Fruit fly (Drosophila melanogaster) Kc167 (cell line): ENCODE measurements around the gene lectin-37Da.

Experiments
- Myc ChIP-seq: fragments of >200 bp; optimal IDR thresholded peaks from 2 replicates; lab custom pipeline; 2017; ENCODE audit warnings: missing external identifiers
- Sin3A ChIP-seq: fragments of >200 bp; optimal IDR thresholded peaks from 2 replicates; lab custom pipeline; 2018; ENCODE audit warnings: missing external identifiers
- h ChIP-seq: fragments of >200 bp; optimal IDR thresholded peaks from 3 replicates; lab custom pipeline; 2018; ENCODE audit warnings: missing external identifiers
- insv ChIP-seq: fragments of >200 bp; optimal IDR thresholded peaks from 3 replicates; lab custom pipeline; 2018; ENCODE audit warnings: missing external identifiers
- psq ChIP-seq: fragments of >200 bp; optimal IDR thresholded peaks from 2 replicates; lab custom pipeline; 2017; ENCODE audit warnings: missing external identifiers
- ttk ChIP-seq: sonication (Bioruptor generic); optimal IDR thresholded peaks from 2 replicates; lab custom pipeline; 2017; ENCODE audit warnings: missing external identifiers

DNA sequence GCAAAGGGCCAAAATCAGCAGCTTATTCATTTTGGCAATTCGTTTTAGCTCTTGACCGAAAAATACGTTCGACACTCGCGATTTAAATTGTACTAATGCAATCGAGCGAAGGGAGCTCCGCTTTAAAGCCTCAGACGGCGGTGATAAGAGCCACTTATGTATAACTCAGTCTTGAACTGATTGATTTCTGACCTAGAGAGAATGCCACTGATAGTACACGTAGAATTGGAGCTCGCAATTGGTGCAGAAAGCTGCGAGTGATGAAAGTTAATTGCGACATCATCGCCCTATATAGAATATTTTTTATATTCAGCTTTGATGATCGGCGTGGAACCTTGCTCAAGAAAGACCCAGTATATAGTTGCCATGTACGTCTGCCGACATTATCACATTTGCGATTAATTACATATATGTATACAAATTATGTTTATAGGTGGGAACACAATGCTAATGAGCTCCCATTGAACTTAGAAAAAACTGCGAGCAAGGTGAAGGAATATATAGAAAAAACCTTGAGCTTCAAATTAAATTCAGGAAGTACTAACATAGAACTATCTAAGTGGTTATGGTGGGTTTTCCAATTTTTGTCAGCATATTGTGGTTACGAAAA lies 31.9 kb upstream of the lectin-37Da start, which contains the start of gene fon:
- TF ChIP-seq insv (lab: Kevin White, UChicago) = no peak
- no peak for TF ChIP-seq psq (lab: Kevin White, UChicago)
- no peak for TF ChIP-seq h (lab: Kevin White, UChicago)
- no peak for TF ChIP-seq ttk (lab: Kevin White, UChicago)
- TF ChIP-seq Sin3A (lab: Kevin White, UChicago) = no peak
- TF ChIP-seq Myc (lab: Kevin White, UChicago) = no peak
